Worm (Caenorhabditis elegans) whole organism, L4 larva: ENCODE results near the gene sul-1.

ENCODE experiments used
- Y48G9A.11 ChIP-seq: fragments of 200-800 bp; sonication (Bioruptor generic); IDR thresholded peaks from 2 replicates; pipeline ENCODE4 v1.3.6; 2022; ENCODE audit warnings: missing genetic modification reagents, missing genetic modification characterization, missing compliant biosample characterization
- aly-2 ChIP-seq: sonication (generic microtip); optimal IDR thresholded peaks from 2 replicates; lab custom pipeline; 2018; ENCODE audit warnings: missing biosample characterization, missing genetic modification characterization
- daf-16 ChIP-seq, 3 experiments: sonication (generic microtip); optimal IDR thresholded peaks; 2 replicates each; lab custom pipeline; 2016 to 2017; ENCODE audit warnings: missing genetic modification characterization in 3 of 3, missing genetic modification reagents in 3 of 3, mild to moderate bottlenecking in 2 of 3, missing compliant biosample characterization in 2 of 3, missing biosample characterization in 1 of 3, moderate library complexity in 1 of 3
- dve-1 ChIP-seq: sonication (generic microtip); optimal IDR thresholded peaks from 2 replicates; lab custom pipeline; 2017; ENCODE audit warnings: antibody characterized with exemption, mild to moderate bottlenecking, missing genetic modification characterization, missing compliant biosample characterization; ENCODE audit not compliant: insufficient read depth
- fos-1 ChIP-seq: fragments of 150-350 bp; optimal IDR thresholded peaks from 2 replicates; lab custom pipeline; 2014; ENCODE audit warnings: missing biosample characterization, missing genetic modification characterization
- hlh-11 ChIP-seq: fragments of 200-800 bp; sonication (Bioruptor generic); optimal IDR thresholded peaks from 2 replicates; lab custom pipeline; 2018; ENCODE audit warnings: mild to moderate bottlenecking, missing genetic modification characterization, missing compliant biosample characterization
- mxl-3 ChIP-seq: fragments of 200-800 bp; sonication (Bioruptor generic); optimal IDR thresholded peaks from 2 replicates; lab custom pipeline; 2018; ENCODE audit warnings: mild to moderate bottlenecking, missing genetic modification characterization, missing compliant biosample characterization
- nhr-102 ChIP-seq: sonication (generic microtip); optimal IDR thresholded peaks from 2 replicates; lab custom pipeline; 2016; ENCODE audit warnings: mild to moderate bottlenecking, missing genetic modification characterization, moderate library complexity, missing compliant biosample characterization
- nhr-237 ChIP-seq: sonication (generic microtip); optimal IDR thresholded peaks from 2 replicates; lab custom pipeline; 2017; ENCODE audit warnings: missing biosample characterization, missing genetic modification characterization
- nhr-28 ChIP-seq: fragments of 150-350 bp; optimal IDR thresholded peaks from 2 replicates; lab custom pipeline; 2014; ENCODE audit warnings: missing biosample characterization, missing genetic modification characterization
- php-3 ChIP-seq: fragments of 200-800 bp; sonication (Bioruptor generic); IDR thresholded peaks from 2 replicates; pipeline ENCODE4 v1.3.6; 2022; ENCODE audit warnings: missing genetic modification reagents, missing genetic modification characterization, missing compliant biosample characterization
- pqm-1 ChIP-seq: sonication (generic microtip); optimal IDR thresholded peaks from 2 replicates; lab custom pipeline; 2017; ENCODE audit warnings: missing biosample characterization, missing genetic modification characterization
- set-16 ChIP-seq: fragments of 200-800 bp; sonication (Bioruptor generic); IDR thresholded peaks from 2 replicates; pipeline ENCODE4 v1.3.6; 2022; ENCODE audit warnings: missing genetic modification reagents, missing genetic modification characterization, missing compliant biosample characterization
- unc-62 ChIP-seq, 3 experiments: fragments of 150-350 bp in 1 of 3; sonication (generic microtip); optimal IDR thresholded peaks in 2 of 3; peaks in 1 of 3; 1 replicate in 1 of 3; 2 replicates in 2 of 3; lab custom pipeline; 2014 to 2017; ENCODE audit warnings: missing biosample characterization in 3 of 3, missing genetic modification characterization in 3 of 3, missing genetic modification reagents in 3 of 3, missing genotype in 1 of 3

sul-1 gene

DNA sequence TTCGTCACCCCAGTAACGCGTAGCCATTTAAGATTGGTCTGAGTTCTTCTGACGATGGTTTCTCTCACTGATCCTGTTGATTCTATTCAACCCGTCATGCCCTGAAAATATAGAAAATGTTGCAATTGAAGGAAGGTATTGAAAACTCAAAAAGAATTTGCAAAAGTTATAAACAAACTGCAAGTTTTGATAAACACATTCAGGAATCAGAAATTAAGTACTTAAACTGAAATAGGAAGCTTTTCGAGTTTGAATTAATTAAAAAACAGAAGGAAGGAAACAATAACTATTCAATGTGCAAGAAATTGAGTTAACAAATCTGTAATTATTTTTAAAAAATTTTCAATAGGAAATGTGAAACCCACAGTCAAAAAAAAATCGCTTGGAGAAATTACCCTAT is 50.4 kb downstream of the sul-1 start, which contains the start of gene rgl-1:
Gene rgl-1 (minus strand): TSS at position 101 of the 400 bp plus-strand sequence.
- no peak for TF ChIP-seq aly-2
- TF ChIP-seq Y48G9A.11 (GFP tag; lab: Robert Waterston, UW) = no peak
- peak in 1 of 2 experiments; percentile 60 for TF ChIP-seq unc-62 (GFP tag; optimal IDR thresholded peaks at IDR 0.05 in 1 of 2; lab: Kevin White, UChicago)
- TF ChIP-seq unc-62 (tag; optimal IDR thresholded peaks at IDR 0.05; lab: Kevin White, UChicago) = no peak

DNA sequence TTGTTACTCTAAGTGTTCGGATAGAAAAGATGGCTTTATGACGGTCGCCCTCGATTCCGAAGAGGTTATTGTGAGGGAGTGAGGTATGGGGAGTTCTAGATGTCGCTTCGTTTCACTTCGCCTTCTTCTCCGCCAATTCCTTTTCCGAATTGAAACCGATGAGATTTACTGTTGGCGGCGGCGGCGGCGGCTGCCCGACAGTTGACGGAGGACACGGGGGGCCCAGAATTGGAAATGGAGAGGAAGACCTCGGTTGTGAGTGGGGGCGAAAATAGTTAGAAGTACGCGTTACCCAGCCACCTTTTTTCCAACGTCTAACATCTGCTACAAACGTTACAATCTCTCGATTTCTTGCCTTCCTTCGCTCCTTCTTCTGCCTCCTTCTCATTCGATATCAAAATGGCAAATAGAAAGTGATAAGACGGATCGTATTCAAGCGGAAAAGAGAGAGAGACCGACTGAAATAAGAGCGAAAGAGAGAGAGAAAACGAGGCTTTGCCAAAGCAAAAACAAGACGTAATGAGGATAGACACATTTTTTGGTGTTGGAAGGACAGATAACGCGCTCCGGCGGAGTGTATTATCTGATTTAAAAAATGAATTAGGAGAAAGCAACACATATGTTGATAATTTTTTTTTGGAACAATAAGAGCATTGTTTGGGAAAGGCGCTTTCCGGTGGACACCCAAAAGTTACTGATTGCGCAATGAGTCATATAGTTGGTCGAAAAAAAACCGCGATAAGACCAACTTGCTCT is 52.5 kb downstream of the sul-1 start:
- TF ChIP-seq php-3 (GFP tag; lab: Robert Waterston, UW) (peak; percentile 36; the same call in 1 of the 2 replicates), set-16 (GFP tag; lab: Robert Waterston, UW) (peak; percentile 58), daf-16 (GFP tag; optimal IDR thresholded peaks at IDR 0.05; lab: Kevin White, UChicago) (no peak), daf-16 (tag; optimal IDR thresholded peaks at IDR 0.05; lab: Kevin White, UChicago) (peak; percentile 14), nhr-237 (tag; lab: Kevin White, UChicago) (no peak), pqm-1 (tag; lab: Kevin White, UChicago) (peak; percentile 51), hlh-11 (tag; lab: Kevin White, UChicago) (peak; percentile 37), nhr-102 (no peak), fos-1 (no peak), mxl-3 (GFP tag; lab: Kevin White, UChicago) (peak; percentile 53), nhr-28 (peak; percentile 54), dve-1 (tag; lab: Kevin White, UChicago) (peak; percentile 19)
